Worm (Caenorhabditis elegans) whole organism, L3 larva: ENCODE data around the gene M153.3.

ENCODE experiments used
- ceh-9 ChIP-seq: sonication (generic microtip); optimal IDR thresholded peaks from 2 replicates; lab custom pipeline; 2018; ENCODE audit warnings: missing biosample characterization, missing genetic modification characterization
- daf-12 ChIP-seq: fragments of 150-350 bp; optimal IDR thresholded peaks from 2 replicates; lab custom pipeline; 2014; ENCODE audit warnings: missing biosample characterization, missing genetic modification reagents, missing genetic modification characterization
- elt-3 ChIP-seq, 3 experiments: fragments of 150-350 bp in 1 of 3; sonication (generic microtip) in 2 of 3; optimal IDR thresholded peaks; 2 replicates in 2 of 3; 4 replicates in 1 of 3; lab custom pipeline; 2014 to 2017; ENCODE audit warnings: missing biosample characterization in 3 of 3, missing genetic modification characterization in 3 of 3
- fkh-10 ChIP-seq: sonication (generic microtip); optimal IDR thresholded peaks from 2 replicates; lab custom pipeline; 2017; ENCODE audit warnings: missing biosample characterization, missing genetic modification reagents, missing genetic modification characterization
- jun-1 ChIP-seq: fragments of 150-350 bp; optimal IDR thresholded peaks from 2 replicates; lab custom pipeline; 2014; ENCODE audit warnings: missing biosample characterization, missing genetic modification reagents, missing genetic modification characterization
- lin-15B ChIP-seq: fragments of 150-350 bp; optimal IDR thresholded peaks from 2 replicates; lab custom pipeline; 2014; ENCODE audit warnings: missing biosample characterization, missing genetic modification characterization
- nhr-12 ChIP-seq: fragments of 150-350 bp; optimal IDR thresholded peaks from 2 replicates; lab custom pipeline; 2014; ENCODE audit warnings: missing biosample characterization, missing genetic modification characterization
- pqm-1 ChIP-seq: fragments of 150-350 bp; optimal IDR thresholded peaks from 2 replicates; lab custom pipeline; 2017; ENCODE audit warnings: missing biosample characterization, missing genetic modification characterization, inconsistent platforms
- skn-1 ChIP-seq: fragments of 150-350 bp; optimal IDR thresholded peaks from 2 replicates; lab custom pipeline; 2014; ENCODE audit warnings: missing biosample characterization, missing genetic modification characterization
- snpc-4 ChIP-seq: fragments of 150-350 bp; optimal IDR thresholded peaks from 2 replicates; lab custom pipeline; 2014; ENCODE audit warnings: missing biosample characterization, missing genetic modification characterization
- zag-1 ChIP-seq: fragments of 150-350 bp; optimal IDR thresholded peaks from 2 replicates; lab custom pipeline; 2014; ENCODE audit warnings: missing biosample characterization, missing genetic modification characterization
- ztf-4 ChIP-seq: fragments of 150-350 bp; optimal IDR thresholded peaks from 2 replicates; lab custom pipeline; 2014; ENCODE audit warnings: missing biosample characterization, missing genetic modification characterization

- no peak for TF ChIP-seq ztf-4 (tag; lab: Kevin White, UChicago)
- TF ChIP-seq jun-1 (tag; lab: Kevin White, UChicago), result no peak
- no peak for TF ChIP-seq zag-1 (tag; lab: Kevin White, UChicago)
- TF ChIP-seq daf-12 (tag; lab: Kevin White, UChicago), result no peak
- TF ChIP-seq skn-1, result no peak
- TF ChIP-seq lin-15B (tag; lab: Kevin White, UChicago), result no peak
- no peak for TF ChIP-seq fkh-10 (GFP tag; lab: Kevin White, UChicago)
- TF ChIP-seq nhr-12 (tag; lab: Kevin White, UChicago), result no peak
- no peak for TF ChIP-seq elt-3 (tag; optimal IDR thresholded peaks at IDR 0.05; lab: Kevin White, UChicago)
- TF ChIP-seq ceh-9 (tag; lab: Kevin White, UChicago), result no peak
- no peak for TF ChIP-seq pqm-1 (tag; lab: Kevin White, UChicago)
- TF ChIP-seq snpc-4, result no peak
Measured at ce11 chrX:12160002-12160690, 17.5 kb downstream of the M153.3 start, which contains the start of gene F57G12.2.
